Worm (Caenorhabditis elegans) whole organism, L1 larva: ENCODE results near the gene F59C12.3.

Experiments
- aly-2 ChIP-seq: fragments of 150-350 bp; optimal IDR thresholded peaks from 2 replicates; lab custom pipeline; 2014; ENCODE audit warnings: missing biosample characterization, missing genetic modification characterization
- ces-1 ChIP-seq: fragments of 150-350 bp; optimal IDR thresholded peaks from 2 replicates; lab custom pipeline; 2014; ENCODE audit warnings: missing biosample characterization, missing genetic modification reagents, missing genetic modification characterization
- efl-3 ChIP-seq: fragments of 200-800 bp; sonication (Bioruptor generic); optimal IDR thresholded peaks from 2 replicates; lab custom pipeline; 2018; ENCODE audit warnings: mild to moderate bottlenecking, missing genetic modification characterization, missing compliant biosample characterization
- ets-5 ChIP-seq: fragments of 200-800 bp; sonication (Bioruptor generic); IDR thresholded peaks from 2 replicates; pipeline ENCODE4 v1.3.6; 2022; ENCODE audit warnings: missing genetic modification characterization, missing compliant biosample characterization
- hlh-17 ChIP-seq: fragments of 200-800 bp; sonication (Bioruptor generic); optimal IDR thresholded peaks from 2 replicates; lab custom pipeline; 2018; ENCODE audit warnings: missing genetic modification characterization, mild to moderate bottlenecking, missing compliant biosample characterization, moderate library complexity, borderline replicate concordance
- jun-1 ChIP-seq: fragments of 150-350 bp; optimal IDR thresholded peaks from 2 replicates; lab custom pipeline; 2014; ENCODE audit warnings: missing biosample characterization, missing genetic modification reagents, missing genetic modification characterization
- lsy-2 ChIP-seq, 2 experiments: fragments of 150-350 bp; optimal IDR thresholded peaks; 2 replicates each; lab custom pipeline; 2014; ENCODE audit warnings: missing biosample characterization in 2 of 2, missing genetic modification characterization in 2 of 2
- sup-37 ChIP-seq: fragments of 200-800 bp; sonication (Bioruptor generic); optimal IDR thresholded peaks from 2 replicates; lab custom pipeline; 2018; ENCODE audit warnings: mild to moderate bottlenecking, missing genetic modification characterization, missing compliant biosample characterization
- tbx-2 ChIP-seq: sonication (generic microtip); optimal IDR thresholded peaks from 2 replicates; lab custom pipeline; 2016; ENCODE audit warnings: missing genetic modification characterization, missing compliant biosample characterization
- unc-98 ChIP-seq: fragments of 200-800 bp; sonication (Bioruptor generic); IDR thresholded peaks from 2 replicates; pipeline ENCODE4 v1.3.6; 2022; ENCODE audit warnings: missing genetic modification characterization, missing compliant biosample characterization
- ztf-11 ChIP-seq, 2 experiments: sonication (generic microtip); optimal IDR thresholded peaks; 2 replicates each; lab custom pipeline; 2016 to 2017; ENCODE audit warnings: missing genetic modification characterization in 2 of 2, missing biosample characterization in 1 of 2, missing compliant biosample characterization in 1 of 2

ce11 chrX:16613266-16613665, 3.9 kb upstream of the F59C12.3 start, which contains the start of gene ain-1:
- TF ChIP-seq ztf-11 (tag; optimal IDR thresholded peaks at IDR 0.05; lab: Kevin White, UChicago) (no peak), efl-3 (GFP tag; lab: Kevin White, UChicago) (no peak), hlh-17 (GFP tag; lab: Kevin White, UChicago) (no peak), lsy-2 (tag; optimal IDR thresholded peaks at IDR 0.05; lab: Kevin White, UChicago) (no peak), tbx-2 (tag; lab: Kevin White, UChicago) (no peak), ces-1 (GFP tag; lab: Kevin White, UChicago) (no peak), jun-1 (tag; lab: Kevin White, UChicago) (no peak), unc-98 (GFP tag; lab: Robert Waterston, UW) (no peak), aly-2 (tag; lab: Kevin White, UChicago) (no peak), sup-37 (GFP tag; lab: Kevin White, UChicago) (no peak), ets-5 (GFP tag; lab: Robert Waterston, UW) (no peak)
